Worm (Caenorhabditis elegans) whole organism, young adult: ENCODE measurements around the gene T05G5.4.

Source experiments
- B0019.2 ChIP-seq: fragments of 200-800 bp; sonication (Bioruptor generic); conservative IDR thresholded peaks from 2 replicates; pipeline ENCODE4 v1.3.6; 2022; ENCODE audit warnings: missing genetic modification reagents, missing genetic modification characterization, missing compliant biosample characterization
- B0336.3 ChIP-seq: fragments of 200-800 bp; sonication (Bioruptor generic); IDR thresholded peaks from 2 replicates; pipeline ENCODE4 v1.3.6; 2022; ENCODE audit warnings: missing genetic modification characterization, missing compliant biosample characterization
- C06A6.2 ChIP-seq: fragments of 200-800 bp; sonication (Bioruptor generic); conservative IDR thresholded peaks from 2 replicates; pipeline ENCODE4 v1.3.6; 2022; ENCODE audit warnings: missing genetic modification characterization, missing compliant biosample characterization
- F10E7.11 ChIP-seq: sonication (generic microtip); optimal IDR thresholded peaks from 2 replicates; lab custom pipeline; 2017; ENCODE audit warnings: mild to moderate bottlenecking, missing genetic modification characterization, moderate library complexity, missing compliant biosample characterization
- F39B2.1 ChIP-seq: fragments of 200-800 bp; sonication (Bioruptor generic); IDR thresholded peaks from 2 replicates; pipeline ENCODE4 v1.3.6; 2022; ENCODE audit warnings: missing genetic modification reagents, missing genetic modification characterization, missing compliant biosample characterization
- F55B11.4 ChIP-seq: sonication (generic microtip); optimal IDR thresholded peaks from 2 replicates; lab custom pipeline; 2016; ENCODE audit warnings: missing compliant biosample characterization, missing genetic modification characterization, borderline replicate concordance; ENCODE audit not compliant: insufficient read depth
- F57C9.4 ChIP-seq: sonication (generic microtip); optimal IDR thresholded peaks from 2 replicates; lab custom pipeline; 2017; ENCODE audit warnings: mild to moderate bottlenecking, missing genetic modification characterization, missing compliant biosample characterization
- K11D2.4 ChIP-seq: fragments of 200-800 bp; sonication (Bioruptor generic); IDR thresholded peaks from 2 replicates; pipeline ENCODE4 v1.3.6; 2022; ENCODE audit warnings: missing genetic modification reagents, missing genetic modification characterization, missing compliant biosample characterization
- Y53F4B.3 ChIP-seq: fragments of 200-800 bp; sonication (Bioruptor generic); IDR thresholded peaks from 2 replicates; pipeline ENCODE4 v1.3.6; 2022; ENCODE audit warnings: missing genetic modification reagents, missing genetic modification characterization, missing compliant biosample characterization
- Y53G8AR.9 ChIP-seq: fragments of 200-800 bp; sonication (Bioruptor generic); conservative IDR thresholded peaks from 2 replicates; pipeline ENCODE4 v1.3.6; 2022; ENCODE audit warnings: missing genetic modification reagents, missing genetic modification characterization, missing compliant biosample characterization
- Y56A3A.18 ChIP-seq: fragments of 200-800 bp; sonication (Bioruptor generic); IDR thresholded peaks from 2 replicates; pipeline ENCODE4 v1.3.6; 2022; ENCODE audit warnings: missing genetic modification reagents, missing genetic modification characterization, missing compliant biosample characterization
- Y95B8A.8 ChIP-seq: fragments of 200-800 bp; sonication (Bioruptor generic); IDR thresholded peaks from 2 replicates; pipeline ENCODE4 v1.3.6; 2022; ENCODE audit warnings: missing genetic modification reagents, missing genetic modification characterization, missing compliant biosample characterization
- aptf-2 ChIP-seq: fragments of 200-800 bp; sonication (Bioruptor generic); conservative IDR thresholded peaks from 2 replicates; pipeline ENCODE4 v1.3.6; 2022; ENCODE audit warnings: missing genetic modification reagents, missing genetic modification characterization, missing compliant biosample characterization
- bed-1 ChIP-seq: fragments of 200-800 bp; sonication (Bioruptor generic); IDR thresholded peaks from 2 replicates; pipeline ENCODE4 v1.3.6; 2022; ENCODE audit warnings: missing genetic modification reagents, missing genetic modification characterization, missing compliant biosample characterization
- cebp-2 ChIP-seq: fragments of 200-800 bp; sonication (Bioruptor generic); IDR thresholded peaks from 2 replicates; pipeline ENCODE4 v1.3.6; 2022; ENCODE audit warnings: missing genetic modification characterization, missing compliant biosample characterization
- ceh-100 ChIP-seq: fragments of 200-800 bp; sonication (Bioruptor generic); IDR thresholded peaks from 2 replicates; pipeline ENCODE4 v1.3.6; 2022; ENCODE audit warnings: missing genetic modification reagents, missing genetic modification characterization, missing compliant biosample characterization
- ceh-79 ChIP-seq: sonication (generic microtip); optimal IDR thresholded peaks from 2 replicates; lab custom pipeline; 2017; ENCODE audit warnings: mild to moderate bottlenecking, missing genetic modification characterization, missing compliant biosample characterization
- dox-1 ChIP-seq: fragments of 200-800 bp; sonication (Bioruptor generic); IDR thresholded peaks from 2 replicates; pipeline ENCODE4 v1.3.6; 2022; ENCODE audit warnings: missing genetic modification reagents, missing genetic modification characterization, missing compliant biosample characterization
- dpff-1 ChIP-seq: sonication (generic microtip); optimal IDR thresholded peaks from 2 replicates; lab custom pipeline; 2017; ENCODE audit warnings: mild to moderate bottlenecking, missing genetic modification characterization, missing compliant biosample characterization
- ets-4 ChIP-seq: fragments of 200-800 bp; sonication (Bioruptor generic); optimal IDR thresholded peaks from 2 replicates; lab custom pipeline; 2018; ENCODE audit warnings: mild to moderate bottlenecking, missing genetic modification characterization, missing compliant biosample characterization
- fkh-3 ChIP-seq: sonication (generic microtip); optimal IDR thresholded peaks from 2 replicates; lab custom pipeline; 2016; ENCODE audit warnings: mild to moderate bottlenecking, missing genetic modification characterization, missing compliant biosample characterization
- hlh-26 ChIP-seq: fragments of 200-800 bp; sonication (Bioruptor generic); conservative IDR thresholded peaks from 2 replicates; pipeline ENCODE4 v1.3.6; 2022; ENCODE audit warnings: missing genetic modification reagents, missing genetic modification characterization, missing compliant biosample characterization
- hmg-1.2 ChIP-seq: fragments of 200-800 bp; sonication (Bioruptor generic); IDR thresholded peaks from 2 replicates; pipeline ENCODE4 v1.3.6; 2022; ENCODE audit warnings: missing genetic modification reagents, missing genetic modification characterization, missing compliant biosample characterization
- hsf-1 ChIP-seq: fragments of 200-800 bp; sonication (Bioruptor generic); IDR thresholded peaks from 2 replicates; pipeline ENCODE4 v1.3.6; 2022; ENCODE audit warnings: missing genetic modification reagents, missing genetic modification characterization, missing compliant biosample characterization
- let-607 ChIP-seq, 2 experiments: fragments of 200-800 bp in 1 of 2; sonication (Bioruptor generic) in 1 of 2; sonication (generic microtip) in 1 of 2; optimal IDR thresholded peaks; 2 replicates each; lab custom pipeline; 2016 to 2018; ENCODE audit warnings: mild to moderate bottlenecking in 2 of 2, missing compliant biosample characterization in 2 of 2, missing genetic modification characterization in 2 of 2, moderate library complexity in 2 of 2, missing genotype in 1 of 2
- lin-35 ChIP-seq, 3 experiments: fragments of 150-350 bp in 2 of 3; sonication (generic microtip) in 1 of 3; optimal IDR thresholded peaks; 2 replicates each; lab custom pipeline; 2014 to 2018; ENCODE audit warnings: missing biosample characterization in 3 of 3, missing genetic modification characterization in 3 of 3, missing genetic modification reagents in 3 of 3
- lin-40 ChIP-seq: sonication (generic microtip); optimal IDR thresholded peaks from 2 replicates; lab custom pipeline; 2016; ENCODE audit warnings: missing genetic modification characterization, mild to moderate bottlenecking, missing compliant biosample characterization, missing genotype, missing genetic modification reagents
- lin-54 ChIP-seq: fragments of 200-800 bp; sonication (Bioruptor generic); optimal IDR thresholded peaks from 2 replicates; lab custom pipeline; 2018; ENCODE audit warnings: mild to moderate bottlenecking, missing genetic modification characterization, missing compliant biosample characterization
- lsl-1 ChIP-seq: fragments of 200-800 bp; sonication (Bioruptor generic); optimal IDR thresholded peaks from 2 replicates; lab custom pipeline; 2018; ENCODE audit warnings: mild to moderate bottlenecking, missing genetic modification characterization, moderate library complexity, missing compliant biosample characterization
- madf-3 ChIP-seq: fragments of 200-800 bp; sonication (Bioruptor generic); IDR thresholded peaks from 2 replicates; pipeline ENCODE4 v1.3.6; 2022; ENCODE audit warnings: missing genetic modification reagents, missing genetic modification characterization, missing compliant biosample characterization
- madf-6 ChIP-seq: fragments of 200-800 bp; sonication (Bioruptor generic); IDR thresholded peaks from 2 replicates; pipeline ENCODE4 v1.3.6; 2022; ENCODE audit warnings: missing genetic modification reagents, missing genetic modification characterization, missing compliant biosample characterization
- madf-8 ChIP-seq: fragments of 200-800 bp; sonication (Bioruptor generic); conservative IDR thresholded peaks from 2 replicates; pipeline ENCODE4 v1.3.6; 2022; ENCODE audit warnings: missing genetic modification reagents, missing genetic modification characterization, missing compliant biosample characterization
- mel-28 ChIP-seq: sonication (generic microtip); optimal IDR thresholded peaks from 2 replicates; lab custom pipeline; 2016; ENCODE audit warnings: borderline replicate concordance, mild to moderate bottlenecking, missing genetic modification characterization, missing compliant biosample characterization
- mes-4 ChIP-seq: sonication (generic microtip); optimal IDR thresholded peaks from 2 replicates; lab custom pipeline; 2016; ENCODE audit warnings: missing genotype, missing genetic modification characterization, missing compliant biosample characterization
- nfyb-1 ChIP-seq: fragments of 200-800 bp; sonication (Bioruptor generic); IDR thresholded peaks from 2 replicates; pipeline ENCODE4 v1.3.6; 2022; ENCODE audit warnings: missing genetic modification reagents, missing genetic modification characterization, missing compliant biosample characterization
- nhr-90 ChIP-seq: sonication (generic microtip); optimal IDR thresholded peaks from 2 replicates; lab custom pipeline; 2016; ENCODE audit warnings: missing genotype, mild to moderate bottlenecking, missing genetic modification characterization, missing compliant biosample characterization
- pbrm-1 ChIP-seq: fragments of 200-800 bp; sonication (Bioruptor generic); IDR thresholded peaks from 2 replicates; pipeline ENCODE4 v1.3.6; 2022; ENCODE audit warnings: missing genetic modification reagents, missing genetic modification characterization, missing compliant biosample characterization
- rcor-1 ChIP-seq: fragments of 200-800 bp; sonication (Bioruptor generic); IDR thresholded peaks from 2 replicates; pipeline ENCODE4 v1.3.6; 2022; ENCODE audit warnings: missing genetic modification reagents, missing genetic modification characterization, missing compliant biosample characterization
- snpc-3.4 ChIP-seq: sonication (generic microtip); optimal IDR thresholded peaks from 2 replicates; lab custom pipeline; 2017; ENCODE audit warnings: missing genetic modification characterization, mild to moderate bottlenecking, missing compliant biosample characterization, antibody characterized with exemption, moderate library complexity, missing genotype, missing genetic modification reagents
- tbx-9 ChIP-seq: sonication (generic microtip); optimal IDR thresholded peaks from 2 replicates; lab custom pipeline; 2016; ENCODE audit warnings: borderline replicate concordance, missing genetic modification characterization, inconsistent platforms, missing compliant biosample characterization
- tlf-1 ChIP-seq: fragments of 200-800 bp; sonication (Bioruptor generic); optimal IDR thresholded peaks from 2 replicates; lab custom pipeline; 2018; ENCODE audit warnings: mild to moderate bottlenecking, missing genetic modification characterization, missing compliant biosample characterization
- zfh-2 ChIP-seq: fragments of 200-800 bp; sonication (Bioruptor generic); conservative IDR thresholded peaks from 2 replicates; pipeline ENCODE4 v1.3.6; 2022; ENCODE audit warnings: missing genetic modification reagents, missing genetic modification characterization, missing compliant biosample characterization
- ztf-18 ChIP-seq: sonication (generic microtip); optimal IDR thresholded peaks from 2 replicates; lab custom pipeline; 2016; ENCODE audit warnings: missing genotype, mild to moderate bottlenecking, missing genetic modification characterization, missing compliant biosample characterization
- ztf-22 ChIP-seq: fragments of 200-800 bp; sonication (Bioruptor generic); optimal IDR thresholded peaks from 2 replicates; lab custom pipeline; 2018; ENCODE audit warnings: mild to moderate bottlenecking, missing genetic modification characterization, moderate library complexity, missing compliant biosample characterization
- ztf-28 ChIP-seq: fragments of 200-800 bp; sonication (Bioruptor generic); IDR thresholded peaks from 2 replicates; pipeline ENCODE4 v1.3.6; 2022; ENCODE audit warnings: missing genetic modification reagents, missing genetic modification characterization, missing compliant biosample characterization

T05G5.4 gene

ce11 chrIII:9758848-9759247 lies 10.1 kb downstream of the T05G5.4 start, which contains the start of gene rmd-1 (continued):
- peak; percentile 41 for TF ChIP-seq dox-1 (GFP tag; lab: Robert Waterston, UW)
- peak; percentile 8; the same call in 1 of the 2 replicates for TF ChIP-seq madf-3 (GFP tag; lab: Robert Waterston, UW)
- no peak for TF ChIP-seq hlh-26 (GFP tag; lab: Robert Waterston, UW)
- 0 out of 2 replicates have a peak, but pooled peaks have one; percentile 40 for TF ChIP-seq Y95B8A.8
- TF ChIP-seq madf-8, result peak; percentile 88
- TF ChIP-seq ztf-18 (tag; lab: Kevin White, UChicago), result peak; percentile 2
- peak; percentile 54 for TF ChIP-seq lsl-1
- TF ChIP-seq B0019.2 (GFP tag; lab: Robert Waterston, UW), result no peak

ce11 chrIII:9760184-9760583 lies 11.4 kb downstream of the T05G5.4 start:
- TF ChIP-seq ceh-79 (tag; lab: Kevin White, UChicago), result peak; percentile 47
- TF ChIP-seq ztf-18 (tag; lab: Kevin White, UChicago), result no peak
- no peak for TF ChIP-seq tlf-1
- TF ChIP-seq Y56A3A.18 (GFP tag; lab: Robert Waterston, UW), result no peak
- TF ChIP-seq tbx-9 (tag; lab: Kevin White, UChicago), result no peak
- no peak for TF ChIP-seq F10E7.11 (tag; lab: Kevin White, UChicago)
- no peak for TF ChIP-seq C06A6.2 (GFP tag; lab: Robert Waterston, UW)
- no peak for TF ChIP-seq Y53F4B.3 (GFP tag; lab: Robert Waterston, UW)
- TF ChIP-seq lin-40 (tag; lab: Kevin White, UChicago), result no peak
- peak; percentile 44; the same call in 1 of the 2 replicates for TF ChIP-seq madf-3 (GFP tag; lab: Robert Waterston, UW)
- TF ChIP-seq dox-1 (GFP tag; lab: Robert Waterston, UW), result no peak
- TF ChIP-seq let-607 (tag; optimal IDR thresholded peaks at IDR 0.05; lab: Kevin White, UChicago), result no peak
- no peak for TF ChIP-seq B0019.2 (GFP tag; lab: Robert Waterston, UW)
- TF ChIP-seq pbrm-1 (GFP tag; lab: Robert Waterston, UW), result no peak
- TF ChIP-seq F57C9.4 (tag; lab: Kevin White, UChicago), result no peak
- TF ChIP-seq F39B2.1 (GFP tag; lab: Robert Waterston, UW), result no peak
- peak; percentile 46; the same call in 1 of the 2 replicates for TF ChIP-seq ceh-100
- TF ChIP-seq dpff-1 (tag; lab: Kevin White, UChicago), result no peak
- no peak for TF ChIP-seq fkh-3 (tag; lab: Kevin White, UChicago)
- TF ChIP-seq bed-1 (GFP tag; lab: Robert Waterston, UW), result no peak
- TF ChIP-seq zfh-2 (GFP tag; lab: Robert Waterston, UW), result no peak
- no peak for TF ChIP-seq hlh-26 (GFP tag; lab: Robert Waterston, UW)
- TF ChIP-seq ztf-28 (GFP tag; lab: Robert Waterston, UW), result no peak
- no peak for TF ChIP-seq ztf-22 (GFP tag; lab: Kevin White, UChicago)
- TF ChIP-seq hmg-1.2 (GFP tag; lab: Robert Waterston, UW), result peak; percentile 15; the same call in 1 of the 2 replicates
- no peak for TF ChIP-seq mes-4
- no peak for TF ChIP-seq mel-28
- TF ChIP-seq Y53G8AR.9 (GFP tag; lab: Robert Waterston, UW), result 0 out of 2 replicates have a peak, but pooled peaks have one; percentile 18
- TF ChIP-seq K11D2.4 (GFP tag; lab: Robert Waterston, UW), result no peak
- TF ChIP-seq lin-35 (GFP tag; optimal IDR thresholded peaks at IDR 0.05; lab: Kevin White, UChicago), result no peak
- 0 out of 2 replicates have a peak, but pooled peaks have one; percentile 21 for TF ChIP-seq cebp-2 (GFP tag; lab: Robert Waterston, UW)
- no peak for TF ChIP-seq snpc-3.4
- TF ChIP-seq nhr-90 (tag; lab: Kevin White, UChicago), result no peak
- no peak for TF ChIP-seq lin-54 (GFP tag; lab: Kevin White, UChicago)
- TF ChIP-seq Y95B8A.8, result peak; percentile 35; the same call in 1 of the 2 replicates
- TF ChIP-seq madf-6 (GFP tag; lab: Robert Waterston, UW), result peak; percentile 49
- TF ChIP-seq hsf-1, result 0 out of 2 replicates have a peak, but pooled peaks have one; percentile 58
- TF ChIP-seq nfyb-1, result no peak
- no peak for TF ChIP-seq ets-4 (GFP tag; lab: Kevin White, UChicago)
- TF ChIP-seq rcor-1 (GFP tag; lab: Robert Waterston, UW), result no peak
- no peak for TF ChIP-seq F55B11.4 (tag; lab: Kevin White, UChicago)
- no peak for TF ChIP-seq aptf-2 (GFP tag; lab: Robert Waterston, UW)
- peak; percentile 51; the same call in 1 of the 2 replicates for TF ChIP-seq B0336.3
- TF ChIP-seq madf-8, result 0 out of 2 replicates have a peak, but pooled peaks have one; percentile 23
